Fruit fly (Drosophila melanogaster): ENCODE results near the gene CG8539.
"Not testable (repeated sequence)": the region's sequence is repeated elsewhere in the genome, so short reads cannot be mapped to it uniquely, and the experiment has no call there.

DNA sequence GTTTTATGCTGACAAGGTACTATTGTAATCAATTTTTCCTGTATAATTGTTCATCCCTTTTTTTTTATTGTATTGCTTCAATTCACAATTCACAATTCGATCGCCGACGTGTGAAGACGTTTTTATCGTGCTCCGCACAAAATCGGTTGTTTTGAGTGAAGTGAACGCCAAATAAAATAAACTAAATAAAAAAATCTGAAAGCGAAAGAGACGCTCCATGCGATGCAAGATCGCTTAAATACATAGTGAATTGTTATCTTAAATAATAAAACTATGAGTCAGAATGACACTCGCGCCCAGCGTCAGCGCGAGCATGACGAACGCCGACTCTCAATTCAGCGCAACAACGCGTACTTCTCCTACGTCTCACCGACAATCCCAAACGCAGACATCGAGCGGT lies at the start of gene CG8539:
- TF ChIP-seq CG7963 (GFP tag; IDR thresholded peaks at IDR 0.05; ENCODE audit: partially characterized antibody); Gsc (GFP tag; IDR thresholded peaks at IDR 0.05); Hmx (GFP tag; optimal IDR thresholded peaks at IDR 0.05); CG11247 (GFP tag; IDR thresholded peaks at IDR 0.05); CG4424 (GFP tag; optimal IDR thresholded peaks at IDR 0.05): not testable (repeated sequence)
